Worm (Caenorhabditis elegans) whole organism, midembryonic: ENCODE results near the gene dpy-8.

Source experiments
- T22C8.4 ChIP-seq: fragments of 200-800 bp; sonication (Bioruptor generic); IDR thresholded peaks from 2 replicates; pipeline ENCODE4 v1.3.6; 2022; ENCODE audit warnings: missing genetic modification characterization, missing compliant biosample characterization
- cog-1 ChIP-seq: sonication (generic microtip); optimal IDR thresholded peaks from 2 replicates; lab custom pipeline; 2016; ENCODE audit warnings: missing genetic modification characterization, missing compliant biosample characterization
- flt-1 ChIP-seq: fragments of 200-800 bp; sonication (Bioruptor generic); IDR thresholded peaks from 2 replicates; pipeline ENCODE4 v1.3.6; 2022; ENCODE audit warnings: missing genetic modification characterization, missing compliant biosample characterization
- klf-2 ChIP-seq: fragments of 200-800 bp; sonication (Bioruptor generic); conservative IDR thresholded peaks from 2 replicates; pipeline ENCODE4 v1.3.6; 2022; ENCODE audit warnings: missing genetic modification reagents, missing genetic modification characterization, missing compliant biosample characterization
- med-1 ChIP-seq: sonication (generic microtip); optimal IDR thresholded peaks from 2 replicates; lab custom pipeline; 2017; ENCODE audit warnings: missing genetic modification characterization, mild to moderate bottlenecking, missing compliant biosample characterization, antibody characterized with exemption, missing genetic modification reagents; ENCODE audit not compliant: insufficient read depth
- ref-1 ChIP-seq: fragments of 200-800 bp; sonication (Bioruptor generic); conservative IDR thresholded peaks from 2 replicates; pipeline ENCODE4 v1.3.6; 2022; ENCODE audit warnings: missing genetic modification reagents, missing genetic modification characterization, missing compliant biosample characterization
- tab-1 ChIP-seq: fragments of 200-800 bp; sonication (Bioruptor generic); IDR thresholded peaks from 2 replicates; pipeline ENCODE4 v1.3.6; 2022; ENCODE audit warnings: missing genetic modification characterization, missing compliant biosample characterization
- ztf-23 ChIP-seq: fragments of 200-800 bp; sonication (Bioruptor generic); IDR thresholded peaks from 2 replicates; pipeline ENCODE4 v1.3.6; 2022; ENCODE audit warnings: missing genetic modification reagents, missing genetic modification characterization, missing compliant biosample characterization
- ztf-29 ChIP-seq: fragments of 200-800 bp; sonication (Bioruptor generic); IDR thresholded peaks from 2 replicates; pipeline ENCODE4 v1.3.6; 2022; ENCODE audit warnings: missing genetic modification reagents, missing genetic modification characterization, missing compliant biosample characterization

The dpy-8 gene

ce11 chrX:5150389-5150788 is at the start of gene dpy-8:
TSS of gene dpy-8 (minus strand) at chrX:5150476.
- no peak for TF ChIP-seq flt-1 (GFP tag; lab: Robert Waterston, UW)
- TF ChIP-seq klf-2 (GFP tag; lab: Robert Waterston, UW): no peak
- TF ChIP-seq ref-1 (GFP tag; lab: Robert Waterston, UW): no peak
- TF ChIP-seq tab-1: no peak
- no peak for TF ChIP-seq T22C8.4 (GFP tag; lab: Robert Waterston, UW)
- no peak for TF ChIP-seq cog-1 (tag; lab: Kevin White, UChicago)
- no peak for TF ChIP-seq ztf-29 (GFP tag; lab: Robert Waterston, UW)
- no peak for TF ChIP-seq med-1 (GFP tag; lab: Kevin White, UChicago)
- no peak for TF ChIP-seq ztf-23 (GFP tag; lab: Robert Waterston, UW)

ce11 chrX:5199825-5200373 is 49.6 kb upstream of the dpy-8 start:
- TF ChIP-seq ztf-23 (GFP tag; lab: Robert Waterston, UW) (no peak), T22C8.4 (GFP tag; lab: Robert Waterston, UW) (no peak), tab-1 (no peak), klf-2 (GFP tag; lab: Robert Waterston, UW) (no peak), flt-1 (GFP tag; lab: Robert Waterston, UW) (no peak), ztf-29 (GFP tag; lab: Robert Waterston, UW) (no peak), med-1 (GFP tag; lab: Kevin White, UChicago) (no peak), cog-1 (tag; lab: Kevin White, UChicago) (no peak), ref-1 (GFP tag; lab: Robert Waterston, UW) (no peak)

- no peak for TF ChIP-seq ref-1 (GFP tag; lab: Robert Waterston, UW)
- no peak for TF ChIP-seq tab-1
- no peak for TF ChIP-seq ztf-29 (GFP tag; lab: Robert Waterston, UW)
- no peak for TF ChIP-seq cog-1 (tag; lab: Kevin White, UChicago)
- TF ChIP-seq T22C8.4 (GFP tag; lab: Robert Waterston, UW): no peak
- no peak for TF ChIP-seq flt-1 (GFP tag; lab: Robert Waterston, UW)
- TF ChIP-seq ztf-23 (GFP tag; lab: Robert Waterston, UW): no peak
- TF ChIP-seq klf-2 (GFP tag; lab: Robert Waterston, UW): no peak
- TF ChIP-seq med-1 (GFP tag; lab: Kevin White, UChicago): no peak
These were observed 49.0 kb upstream of the dpy-8 start for ce11 chrX:5199245-5199644.

- TF ChIP-seq med-1 (GFP tag; lab: Kevin White, UChicago) (no peak), ztf-29 (GFP tag; lab: Robert Waterston, UW) (no peak), ztf-23 (GFP tag; lab: Robert Waterston, UW) (no peak), klf-2 (GFP tag; lab: Robert Waterston, UW) (no peak), tab-1 (no peak), ref-1 (GFP tag; lab: Robert Waterston, UW) (no peak), T22C8.4 (GFP tag; lab: Robert Waterston, UW) (no peak), cog-1 (tag; lab: Kevin White, UChicago) (no peak), flt-1 (GFP tag; lab: Robert Waterston, UW) (no peak)
These were observed 47.2 kb upstream of the dpy-8 start for ce11 chrX:5197440-5197839.

- no peak for TF ChIP-seq ztf-23 (GFP tag; lab: Robert Waterston, UW)
- TF ChIP-seq klf-2 (GFP tag; lab: Robert Waterston, UW): no peak
- no peak for TF ChIP-seq T22C8.4 (GFP tag; lab: Robert Waterston, UW)
- TF ChIP-seq ref-1 (GFP tag; lab: Robert Waterston, UW): no peak
- no peak for TF ChIP-seq tab-1
- no peak for TF ChIP-seq ztf-29 (GFP tag; lab: Robert Waterston, UW)
- TF ChIP-seq flt-1 (GFP tag; lab: Robert Waterston, UW): no peak
These were observed 45.3 kb upstream of the dpy-8 start, which contains the start of gene pqn-62 for ce11 chrX:5195462-5196160. TSS of gene pqn-62 (plus strand) at chrX:5196110.

ce11 chrX:5193402-5193801 is 43.1 kb upstream of the dpy-8 start:
- TF ChIP-seq ztf-23 (GFP tag; lab: Robert Waterston, UW) (0 out of 2 replicates have a peak, but pooled peaks have one; percentile 9), flt-1 (GFP tag; lab: Robert Waterston, UW) (no peak), tab-1 (no peak), ztf-29 (GFP tag; lab: Robert Waterston, UW) (no peak), ref-1 (GFP tag; lab: Robert Waterston, UW) (no peak), T22C8.4 (GFP tag; lab: Robert Waterston, UW) (no peak)

ce11 chrX:5190061-5190460 is 39.8 kb upstream of the dpy-8 start:
- TF ChIP-seq T22C8.4 (GFP tag; lab: Robert Waterston, UW) (no peak), ztf-29 (GFP tag; lab: Robert Waterston, UW) (no peak), tab-1 (no peak), flt-1 (GFP tag; lab: Robert Waterston, UW) (no peak), ztf-23 (GFP tag; lab: Robert Waterston, UW) (no peak), med-1 (GFP tag; lab: Kevin White, UChicago) (no peak), ref-1 (GFP tag; lab: Robert Waterston, UW) (no peak), klf-2 (GFP tag; lab: Robert Waterston, UW) (no peak), cog-1 (tag; lab: Kevin White, UChicago) (no peak)

- no peak for TF ChIP-seq ztf-23 (GFP tag; lab: Robert Waterston, UW)
- no peak for TF ChIP-seq ztf-29 (GFP tag; lab: Robert Waterston, UW)
- no peak for TF ChIP-seq cog-1 (tag; lab: Kevin White, UChicago)
- TF ChIP-seq med-1 (GFP tag; lab: Kevin White, UChicago): no peak
- no peak for TF ChIP-seq T22C8.4 (GFP tag; lab: Robert Waterston, UW)
- TF ChIP-seq ref-1 (GFP tag; lab: Robert Waterston, UW): no peak
- TF ChIP-seq flt-1 (GFP tag; lab: Robert Waterston, UW): no peak
- no peak for TF ChIP-seq tab-1
- TF ChIP-seq klf-2 (GFP tag; lab: Robert Waterston, UW): no peak
These were observed 38.7 kb upstream of the dpy-8 start, which contains the start of gene zig-6 for ce11 chrX:5188977-5189376. TSS of gene zig-6 (minus strand) at chrX:5189077.
